Worm (Caenorhabditis elegans) whole organism, L2 larva: ENCODE results near the gene Y26E6A.2.

ENCODE experiments used
- ama-1 ChIP-seq: fragments of 150-350 bp; optimal IDR thresholded peaks from 2 replicates; lab custom pipeline; 2018; ENCODE audit warnings: inconsistent platforms
- fos-1 ChIP-seq: fragments of 150-350 bp; optimal IDR thresholded peaks from 2 replicates; lab custom pipeline; 2014; ENCODE audit warnings: missing biosample characterization, missing genetic modification characterization
- unc-62 ChIP-seq: fragments of 150-350 bp; optimal IDR thresholded peaks from 2 replicates; lab custom pipeline; 2014; ENCODE audit warnings: missing biosample characterization, missing genetic modification reagents, missing genetic modification characterization
- ztf-4 ChIP-seq: fragments of 150-350 bp; optimal IDR thresholded peaks from 2 replicates; lab custom pipeline; 2014; ENCODE audit warnings: missing biosample characterization, missing genetic modification characterization

- no peak for TF ChIP-seq ama-1 (lab: Kevin White, UChicago)
- TF ChIP-seq ztf-4 (tag; lab: Kevin White, UChicago), result no peak
- no peak for TF ChIP-seq fos-1 (tag; lab: Kevin White, UChicago)
- no peak for TF ChIP-seq unc-62 (GFP tag; lab: Kevin White, UChicago)
These were observed 26.1 kb upstream of the Y26E6A.2 start for ce11 chrX:13940287-13940686.
